Fruit fly (Drosophila melanogaster) whole organism, prepupa: ENCODE results near the gene CG3592.

Source experiments
- CG10669 ChIP-seq: fragments of 200-800 bp; sonication (Bioruptor generic); optimal IDR thresholded peaks from 3 replicates; lab custom pipeline; 2018; ENCODE audit warnings: missing biosample characterization, mild to moderate bottlenecking, missing genetic modification characterization, moderate library complexity
- CG11294 ChIP-seq: fragments of 200-800 bp; sonication (Bioruptor generic); IDR thresholded peaks from 2 replicates; pipeline ENCODE4 v1.3.6; 2022; ENCODE audit warnings: missing biosample characterization, missing genetic modification characterization
- CG11902 ChIP-seq: fragments of 200-800 bp; sonication (Bioruptor generic); optimal IDR thresholded peaks from 3 replicates; lab custom pipeline; 2016; ENCODE audit warnings: missing biosample characterization, missing genetic modification characterization
- CG16779 ChIP-seq: fragments of 200-800 bp; sonication (Bioruptor generic); optimal IDR thresholded peaks from 3 replicates; lab custom pipeline; 2017; ENCODE audit warnings: missing biosample characterization, mild to moderate bottlenecking, missing genetic modification characterization
- CG3032 ChIP-seq: fragments of 200-800 bp; optimal IDR thresholded peaks from 2 replicates; lab custom pipeline; 2019; ENCODE audit warnings: missing biosample characterization, mild to moderate bottlenecking, missing genetic modification characterization, moderate library complexity
- CG31627 ChIP-seq: fragments of 200-800 bp; sonication (Bioruptor generic); optimal IDR thresholded peaks from 3 replicates; lab custom pipeline; 2016; ENCODE audit warnings: missing biosample characterization, missing genetic modification characterization
- CG32006 ChIP-seq: fragments of 200-800 bp; sonication (Bioruptor generic); optimal IDR thresholded peaks from 3 replicates; lab custom pipeline; 2017; ENCODE audit warnings: missing biosample characterization, mild to moderate bottlenecking, missing genetic modification characterization
- CG34406 ChIP-seq: fragments of 200-800 bp; sonication (Bioruptor generic); optimal IDR thresholded peaks from 3 replicates; lab custom pipeline; 2016; ENCODE audit warnings: missing biosample characterization, missing genetic modification characterization
- CG3919 ChIP-seq: fragments of 200-800 bp; sonication (Bioruptor generic); optimal IDR thresholded peaks from 3 replicates; lab custom pipeline; 2016; ENCODE audit warnings: missing biosample characterization, missing genetic modification characterization
- CG4318 ChIP-seq: fragments of 200-800 bp; sonication (Bioruptor generic); optimal IDR thresholded peaks from 3 replicates; lab custom pipeline; 2017; ENCODE audit warnings: missing biosample characterization, mild to moderate bottlenecking, missing genetic modification characterization
- CG6163 ChIP-seq: fragments of 200-800 bp; sonication (Bioruptor generic); IDR thresholded peaks from 3 replicates; pipeline ENCODE4 v1.3.6; 2022; ENCODE audit warnings: missing biosample characterization, missing genetic modification characterization
- CG6276 ChIP-seq: fragments of 200-800 bp; sonication (Bioruptor generic); optimal IDR thresholded peaks from 2 replicates; lab custom pipeline; 2017; ENCODE audit warnings: missing biosample characterization, mild to moderate bottlenecking, missing genetic modification characterization
- CG6792 ChIP-seq: fragments of 200-800 bp; sonication (Bioruptor generic); optimal IDR thresholded peaks from 3 replicates; lab custom pipeline; 2016; ENCODE audit warnings: missing biosample characterization, missing genetic modification characterization
- CG7368 ChIP-seq: fragments of 200-800 bp; sonication (Bioruptor generic); optimal IDR thresholded peaks from 3 replicates; lab custom pipeline; 2016; ENCODE audit warnings: missing biosample characterization, missing genetic modification characterization
- CG8119 ChIP-seq: fragments of 200-800 bp; sonication (Bioruptor generic); IDR thresholded peaks from 3 replicates; pipeline ENCODE4 v1.3.6; 2022; ENCODE audit warnings: missing biosample characterization, missing genetic modification characterization
- CG8319 ChIP-seq: fragments of 200-800 bp; sonication (Bioruptor generic); optimal IDR thresholded peaks from 3 replicates; lab custom pipeline; 2016; ENCODE audit warnings: missing biosample characterization, missing genetic modification characterization
- CG9139 ChIP-seq: fragments of 200-800 bp; sonication (Bioruptor generic); optimal IDR thresholded peaks from 3 replicates; lab custom pipeline; 2017; ENCODE audit warnings: missing biosample characterization, mild to moderate bottlenecking, missing genetic modification characterization
- Eip78C ChIP-seq: fragments of 200-800 bp; sonication (Bioruptor generic); peaks from one replicate; lab custom pipeline; 2016; ENCODE audit warnings: missing biosample characterization, missing genetic modification characterization
- Ets96B ChIP-seq: fragments of 200-800 bp; optimal IDR thresholded peaks from 2 replicates; lab custom pipeline; 2019; ENCODE audit warnings: missing biosample characterization, mild to moderate bottlenecking, missing genetic modification characterization, moderate library complexity
- Gug ChIP-seq: fragments of 200-800 bp; sonication (Bioruptor generic); IDR thresholded peaks from 2 replicates; pipeline ENCODE4 v1.3.6; 2022; ENCODE audit warnings: missing biosample characterization, missing genetic modification characterization
- Hr38 ChIP-seq: sonication (Bioruptor generic); optimal IDR thresholded peaks from 2 replicates; lab custom pipeline; 2016; ENCODE audit warnings: missing biosample characterization, missing genetic modification characterization
- Smox ChIP-seq: fragments of 200-800 bp; sonication (Bioruptor generic); optimal IDR thresholded peaks from 3 replicates; lab custom pipeline; 2016; ENCODE audit warnings: missing biosample characterization, missing genetic modification characterization
- Sox15 ChIP-seq: fragments of 200-800 bp; sonication (Bioruptor generic); optimal IDR thresholded peaks from 3 replicates; lab custom pipeline; 2016; ENCODE audit warnings: missing biosample characterization, missing genetic modification characterization
- acj6 ChIP-seq: fragments of 200-800 bp; sonication (Bioruptor generic); optimal IDR thresholded peaks from 3 replicates; lab custom pipeline; 2016; ENCODE audit warnings: missing biosample characterization, missing genetic modification characterization
- dac ChIP-seq: fragments of 200-800 bp; sonication (Bioruptor generic); optimal IDR thresholded peaks from 2 replicates; lab custom pipeline; 2017; ENCODE audit warnings: missing biosample characterization, mild to moderate bottlenecking, missing genetic modification characterization
- dsx ChIP-seq: fragments of 200-800 bp; optimal IDR thresholded peaks from 3 replicates; lab custom pipeline; 2019; ENCODE audit warnings: missing biosample characterization, mild to moderate bottlenecking, missing genetic modification characterization, moderate library complexity; ENCODE audit not compliant: poor library complexity, severe bottlenecking
- eg ChIP-seq: fragments of 200-800 bp; sonication (Bioruptor generic); IDR thresholded peaks from 3 replicates; pipeline ENCODE4 v1.3.6; 2022; ENCODE audit warnings: missing biosample characterization, missing genetic modification characterization
- esn ChIP-seq: fragments of 200-800 bp; sonication (Bioruptor generic); optimal IDR thresholded peaks from 2 replicates; lab custom pipeline; 2016; ENCODE audit warnings: missing biosample characterization, mild to moderate bottlenecking, missing genetic modification characterization, moderate library complexity
- fd59A ChIP-seq: fragments of 200-800 bp; sonication (Bioruptor generic); optimal IDR thresholded peaks from 2 replicates; lab custom pipeline; 2017; ENCODE audit warnings: missing biosample characterization, mild to moderate bottlenecking, missing genetic modification characterization, missing genetic modification reagents
- fd85E ChIP-seq: fragments of 200-800 bp; sonication (Bioruptor generic); optimal IDR thresholded peaks from 3 replicates; lab custom pipeline; 2016; ENCODE audit warnings: missing biosample characterization, missing genetic modification characterization
- fkh ChIP-seq: fragments of 200-800 bp; sonication (Bioruptor generic); optimal IDR thresholded peaks from 3 replicates; lab custom pipeline; 2017; ENCODE audit warnings: missing biosample characterization, mild to moderate bottlenecking, missing genetic modification characterization, moderate library complexity
- lz ChIP-seq: fragments of 200-800 bp; sonication (Bioruptor generic); optimal IDR thresholded peaks from 3 replicates; lab custom pipeline; 2016; ENCODE audit warnings: missing biosample characterization, missing genetic modification characterization
- pdm3 ChIP-seq: fragments of 200-800 bp; sonication (Bioruptor generic); optimal IDR thresholded peaks from 3 replicates; lab custom pipeline; 2016; ENCODE audit warnings: missing biosample characterization, missing genetic modification characterization
- salr ChIP-seq, 2 experiments: fragments of 200-800 bp; sonication (Bioruptor generic); optimal IDR thresholded peaks; 3 replicates each; lab custom pipeline; 2016 to 2018; ENCODE audit warnings: missing biosample characterization in 2 of 2, missing genetic modification characterization in 2 of 2, mild to moderate bottlenecking in 1 of 2
- svp ChIP-seq: fragments of 200-800 bp; sonication (Bioruptor generic); peaks from one replicate; lab custom pipeline; 2016; ENCODE audit warnings: missing biosample characterization, missing genetic modification characterization
- vri ChIP-seq: fragments of 200-800 bp; sonication (Bioruptor generic); optimal IDR thresholded peaks from 3 replicates; lab custom pipeline; 2016; ENCODE audit warnings: missing biosample characterization, mild to moderate bottlenecking, missing genetic modification characterization

CG3592 gene

DNA sequence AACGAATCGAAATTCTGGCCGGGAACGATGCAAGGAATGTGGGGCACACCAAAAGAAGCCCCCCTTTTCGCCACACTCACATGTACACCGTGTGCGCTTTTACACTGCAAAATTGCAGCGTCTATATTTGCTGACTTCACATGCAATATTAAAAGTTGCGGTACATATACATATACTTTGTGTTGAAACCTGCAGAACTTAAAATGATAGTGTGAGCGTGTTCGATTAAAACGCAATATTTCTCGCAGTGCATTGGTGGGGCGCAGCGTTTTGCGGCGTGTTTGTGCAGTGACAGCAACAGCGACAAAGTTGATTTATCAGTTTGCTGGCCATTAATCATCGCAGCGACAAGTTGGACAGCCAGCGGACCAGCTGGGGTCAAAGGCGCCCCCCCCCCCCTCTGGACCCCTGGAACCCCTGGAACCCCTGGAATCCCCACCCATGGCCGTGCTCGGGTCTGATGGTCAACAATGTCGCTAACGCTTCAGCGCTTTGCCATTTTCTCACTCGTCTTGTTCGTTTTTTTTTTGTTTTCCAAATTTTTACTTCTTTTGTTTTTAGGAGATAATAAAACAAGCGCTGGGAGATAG is 27.7 kb upstream of the CG3592 start (continued):
- no peak for TF ChIP-seq CG11294 (GFP tag; lab: Robert Waterston, UW)
- peak; percentile 24 for TF ChIP-seq Sox15
- TF ChIP-seq lz (GFP tag; lab: Kevin White, UChicago), result peak; percentile 33
- TF ChIP-seq CG32006 (GFP tag; lab: Kevin White, UChicago), result peak; percentile 10
- peak; percentile 36 for TF ChIP-seq esn (GFP tag; lab: Kevin White, UChicago)
- TF ChIP-seq dac (GFP tag; lab: Kevin White, UChicago), result no peak
- TF ChIP-seq CG11902 (GFP tag; lab: Kevin White, UChicago), result no peak
- TF ChIP-seq svp (GFP tag; lab: Kevin White, UChicago), result peak; percentile 74

DNA sequence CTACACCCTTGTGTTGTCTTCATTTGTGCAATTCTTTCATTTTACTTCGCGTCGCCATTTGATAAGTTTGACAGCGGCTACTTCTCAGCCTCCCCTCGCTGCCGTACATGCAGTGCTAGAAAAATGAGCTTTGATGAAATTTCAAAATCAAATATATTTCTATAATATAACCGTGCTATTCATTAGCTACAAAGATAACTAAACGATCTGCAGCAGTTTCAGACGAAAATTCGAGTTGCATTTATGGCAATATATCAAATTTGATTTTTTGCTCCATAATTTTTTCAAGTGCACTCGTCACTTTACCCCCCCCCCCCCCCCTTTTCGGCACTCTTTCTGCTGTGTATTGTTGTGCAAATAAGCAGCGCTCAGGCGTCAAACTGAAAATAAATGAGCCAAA is 22.3 kb upstream of the CG3592 start:
- TF ChIP-seq CG16779 (tag; lab: Kevin White, UChicago) (no peak), CG6276 (no peak), CG6792 (GFP tag; lab: Kevin White, UChicago) (no peak), Eip78C (GFP tag; lab: Kevin White, UChicago) (peak; percentile 36), svp (GFP tag; lab: Kevin White, UChicago) (peak; percentile 42), CG34406 (no peak)

DNA sequence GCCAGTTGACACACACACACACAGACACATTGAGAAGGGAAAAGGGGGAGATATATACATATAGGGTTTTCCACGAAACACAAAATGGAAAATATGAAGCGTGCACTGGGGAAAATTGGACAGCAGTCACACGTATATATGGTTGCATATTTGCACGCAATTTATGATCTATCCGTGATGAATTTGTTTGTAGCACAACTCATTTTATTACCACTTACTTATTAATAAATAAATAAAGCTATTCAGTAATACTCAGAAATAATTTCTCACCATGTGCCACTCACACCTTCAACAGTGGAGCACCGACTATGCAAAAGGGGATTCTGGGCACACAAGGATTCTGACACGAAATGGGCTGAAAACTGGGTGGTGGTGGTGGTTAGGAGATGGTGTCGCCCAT is 20.8 kb upstream of the CG3592 start:
- TF ChIP-seq CG32006 (GFP tag; lab: Kevin White, UChicago), result no peak
- no peak for TF ChIP-seq dsx (GFP tag; lab: Kevin White, UChicago)
- no peak for TF ChIP-seq CG6792 (GFP tag; lab: Kevin White, UChicago)
- peak; percentile 17 for TF ChIP-seq Ets96B (tag; lab: Kevin White, UChicago)
- no peak for TF ChIP-seq CG7368 (GFP tag; lab: Kevin White, UChicago)
- TF ChIP-seq salr (GFP tag; optimal IDR thresholded peaks at IDR 0.05; lab: Kevin White, UChicago), result no peak
- TF ChIP-seq CG6163 (GFP tag; lab: Robert Waterston, UW), result no peak
- TF ChIP-seq Gug, result no peak
- peak; percentile 1 for TF ChIP-seq CG3032 (tag; lab: Kevin White, UChicago)
- no peak for TF ChIP-seq Sox15
- no peak for TF ChIP-seq dac (GFP tag; lab: Kevin White, UChicago)
- no peak for TF ChIP-seq CG34406
- TF ChIP-seq CG31627 (GFP tag; lab: Kevin White, UChicago), result no peak
- TF ChIP-seq CG6276, result no peak
- TF ChIP-seq vri (GFP tag; lab: Kevin White, UChicago), result no peak
- TF ChIP-seq pdm3 (GFP tag; lab: Kevin White, UChicago), result no peak
- no peak for TF ChIP-seq CG11294 (GFP tag; lab: Robert Waterston, UW)
- TF ChIP-seq Hr38 (GFP tag; lab: Kevin White, UChicago), result no peak
- peak; percentile 19 for TF ChIP-seq Eip78C (GFP tag; lab: Kevin White, UChicago)
- TF ChIP-seq eg (GFP tag; lab: Robert Waterston, UW), result no peak
- no peak for TF ChIP-seq Smox
- TF ChIP-seq fd59A, result no peak
- no peak for TF ChIP-seq CG3919 (GFP tag; lab: Kevin White, UChicago)
- TF ChIP-seq CG8119, result no peak

DNA sequence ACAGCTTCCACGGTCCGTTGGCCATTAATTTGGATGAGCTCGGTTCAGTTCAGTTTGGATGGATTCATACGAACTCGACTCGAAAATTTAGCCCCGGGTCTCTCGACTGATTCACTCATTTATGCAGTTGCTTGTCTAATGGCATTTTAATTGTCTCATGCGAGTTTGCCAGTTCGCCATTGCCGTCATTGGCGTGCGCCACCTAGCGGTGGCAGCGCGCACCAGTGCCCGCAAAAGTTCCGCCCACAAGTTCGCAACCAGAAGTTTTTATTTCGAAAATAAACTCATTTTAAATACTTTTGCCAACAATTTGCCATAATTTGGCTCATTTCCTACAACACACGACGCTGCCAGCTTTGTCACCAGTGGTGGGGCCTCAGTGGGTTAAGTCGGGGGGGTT is 19.8 kb upstream of the CG3592 start:
- TF ChIP-seq vri (GFP tag; lab: Kevin White, UChicago) (no peak), acj6 (no peak), CG10669 (GFP tag; lab: Kevin White, UChicago) (no peak)

DNA sequence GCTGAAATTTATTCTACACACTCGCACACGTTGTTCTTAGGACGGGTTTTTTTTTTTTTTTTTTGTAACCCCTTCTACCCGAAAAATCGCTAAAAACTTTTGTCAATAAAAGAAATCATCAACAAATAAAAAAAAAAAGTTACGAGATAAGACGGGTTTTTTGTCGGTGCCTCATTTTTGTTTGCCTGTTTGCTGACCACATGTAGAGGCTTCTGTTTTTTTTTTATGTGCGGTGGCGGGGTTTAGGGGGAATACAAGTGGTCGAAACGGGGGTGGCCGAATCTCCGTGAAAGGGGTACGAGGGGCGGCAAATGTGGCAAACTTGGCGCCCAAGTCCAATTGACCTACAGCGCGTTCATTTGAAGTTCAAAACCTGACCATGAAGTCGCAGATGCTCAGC is 16.4 kb upstream of the CG3592 start:
- TF ChIP-seq vri (GFP tag; lab: Kevin White, UChicago) (peak; percentile 6), CG8119 (no peak), Smox (no peak), Eip78C (GFP tag; lab: Kevin White, UChicago) (no peak), pdm3 (GFP tag; lab: Kevin White, UChicago) (no peak), fd85E (no peak), svp (GFP tag; lab: Kevin White, UChicago) (no peak), CG9139 (GFP tag; lab: Kevin White, UChicago) (no peak), Sox15 (no peak), CG8319 (GFP tag; lab: Kevin White, UChicago) (no peak), fkh (GFP tag; lab: Kevin White, UChicago) (peak; percentile 64), Gug (no peak), CG6792 (GFP tag; lab: Kevin White, UChicago) (no peak), CG4318 (GFP tag; lab: Kevin White, UChicago) (no peak)
